Worm (Caenorhabditis elegans): ENCODE measurements around the gene B0198.3.

- no peak for TF ChIP-seq nhr-10 (tag; optimal IDR thresholded peaks at IDR 0.05)
- no peak for TF ChIP-seq lsy-2 (tag; optimal IDR thresholded peaks at IDR 0.05)
- no peak for TF ChIP-seq nhr-77 (tag; optimal IDR thresholded peaks at IDR 0.05)
- no peak for TF ChIP-seq dmd-4 (tag; optimal IDR thresholded peaks at IDR 0.05)
- TF ChIP-seq mab-5 (tag; optimal IDR thresholded peaks at IDR 0.05): no peak
- TF ChIP-seq ztf-11 (tag; optimal IDR thresholded peaks at IDR 0.05): no peak
- TF ChIP-seq lin-13 (GFP tag; optimal IDR thresholded peaks at IDR 0.05): no peak
- TF ChIP-seq nhr-11 (tag; optimal IDR thresholded peaks at IDR 0.05): no peak
- TF ChIP-seq ztf-4 (tag; optimal IDR thresholded peaks at IDR 0.05): no peak
- TF ChIP-seq nhr-237 (tag; optimal IDR thresholded peaks at IDR 0.05): no peak
- no peak for TF ChIP-seq nhr-23 (tag; optimal IDR thresholded peaks at IDR 0.05)
- no peak for TF ChIP-seq skn-1 (tag; optimal IDR thresholded peaks at IDR 0.05)
These were observed 35.4 kb downstream of the B0198.3 start for ce11 chrX:12021446-12021845.
